Fruit fly (Drosophila melanogaster) whole organism, embryonic: ENCODE measurements around the gene Tfb4.
A peak's percentile ranks its signal among the peaks of the same experiment; 100 is the strongest.

Experiments used
- BEAF-32 ChIP-seq: fragments of 200-800 bp; sonication (Bioruptor generic); optimal IDR thresholded peaks from 3 replicates; lab custom pipeline; 2017; ENCODE audit warnings: missing biosample characterization, missing genetic modification characterization, mild to moderate bottlenecking, moderate library complexity, missing genetic modification reagents
- C15 ChIP-seq: fragments of 200-800 bp; sonication (Bioruptor generic); IDR thresholded peaks from 3 replicates; pipeline ENCODE4 v1.3.6; 2022; ENCODE audit warnings: missing biosample characterization, missing genetic modification characterization
- CG10431 ChIP-seq: fragments of 200-800 bp; sonication (Bioruptor generic); optimal IDR thresholded peaks from 3 replicates; lab custom pipeline; 2018; ENCODE audit warnings: missing biosample characterization, mild to moderate bottlenecking, missing genetic modification characterization
- CG11560 ChIP-seq: fragments of 200-800 bp; sonication (Bioruptor generic); IDR thresholded peaks from 3 replicates; pipeline ENCODE4 v1.3.6; 2022; ENCODE audit warnings: missing biosample characterization, missing genetic modification characterization
- CG15011 ChIP-seq: fragments of 200-800 bp; sonication (Bioruptor generic); optimal IDR thresholded peaks from 3 replicates; lab custom pipeline; 2018; ENCODE audit warnings: missing biosample characterization, mild to moderate bottlenecking, missing genetic modification characterization
- CG1529 ChIP-seq: fragments of 200-800 bp; sonication (Bioruptor generic); optimal IDR thresholded peaks from 3 replicates; lab custom pipeline; 2018; ENCODE audit warnings: missing biosample characterization, missing genetic modification characterization
- CG15514 ChIP-seq: fragments of 200-800 bp; sonication (Bioruptor generic); optimal IDR thresholded peaks from 3 replicates; lab custom pipeline; 2017; ENCODE audit warnings: missing biosample characterization, missing genetic modification characterization, mild to moderate bottlenecking, moderate library complexity, missing genetic modification reagents
- CG16779 ChIP-seq: fragments of 200-800 bp; sonication (Bioruptor generic); IDR thresholded peaks from 2 replicates; pipeline ENCODE4 v1.3.6; 2022; ENCODE audit warnings: missing biosample characterization, missing genetic modification characterization
- CG17361 ChIP-seq: fragments of 200-800 bp; sonication (Bioruptor generic); IDR thresholded peaks from 3 replicates; pipeline ENCODE4 v1.3.6; 2022; ENCODE audit warnings: missing biosample characterization, missing genetic modification characterization
- CG1792 ChIP-seq: fragments of 200-800 bp; sonication (Bioruptor generic); optimal IDR thresholded peaks from 2 replicates; lab custom pipeline; 2016; ENCODE audit warnings: missing biosample characterization, missing genetic modification characterization
- CG18599 ChIP-seq: fragments of 200-800 bp; sonication (Bioruptor generic); optimal IDR thresholded peaks from 3 replicates; lab custom pipeline; 2017; ENCODE audit warnings: missing biosample characterization, missing genetic modification characterization, mild to moderate bottlenecking, moderate library complexity, missing genetic modification reagents
- CG2116 ChIP-seq: fragments of 200-800 bp; sonication (Bioruptor generic); optimal IDR thresholded peaks from 3 replicates; lab custom pipeline; 2018; ENCODE audit warnings: missing biosample characterization, mild to moderate bottlenecking, missing genetic modification characterization
- CG2199 ChIP-seq: fragments of 200-800 bp; sonication (Bioruptor generic); IDR thresholded peaks from 3 replicates; pipeline ENCODE4 v1.3.6; 2022; ENCODE audit warnings: missing biosample characterization, missing genetic modification characterization
- CG2202 ChIP-seq: fragments of 200-800 bp; sonication (Bioruptor generic); optimal IDR thresholded peaks from 2 replicates; lab custom pipeline; 2018; ENCODE audit warnings: missing biosample characterization, mild to moderate bottlenecking, missing genetic modification characterization
- CG30403 ChIP-seq: fragments of 200-800 bp; sonication (Bioruptor generic); optimal IDR thresholded peaks from 3 replicates; lab custom pipeline; 2016; ENCODE audit warnings: missing biosample characterization, missing genetic modification characterization
- CG4404 ChIP-seq: fragments of 200-800 bp; sonication (Bioruptor generic); IDR thresholded peaks from 2 replicates; pipeline ENCODE4 v1.3.6; 2022; ENCODE audit warnings: missing biosample characterization, missing genetic modification characterization
- CG4424 ChIP-seq: fragments of 200-800 bp; sonication (Bioruptor generic); optimal IDR thresholded peaks from 3 replicates; lab custom pipeline; 2016; ENCODE audit warnings: missing biosample characterization, missing genetic modification characterization
- CG4820 ChIP-seq: fragments of 200-800 bp; sonication (Bioruptor generic); optimal IDR thresholded peaks from 3 replicates; lab custom pipeline; 2016; ENCODE audit warnings: missing biosample characterization, missing genetic modification characterization
- CG5953 ChIP-seq: fragments of 200-800 bp; sonication (Bioruptor generic); IDR thresholded peaks from 2 replicates; pipeline ENCODE4 v1.3.6; 2022; ENCODE audit warnings: missing biosample characterization, missing genetic modification characterization
- CG6272 ChIP-seq: fragments of 200-800 bp; sonication (Bioruptor generic); IDR thresholded peaks from 2 replicates; pipeline ENCODE4 v1.3.6; 2022; ENCODE audit warnings: missing biosample characterization, missing genetic modification characterization
- CG6654 ChIP-seq: fragments of 200-800 bp; sonication (Bioruptor generic); optimal IDR thresholded peaks from 2 replicates; lab custom pipeline; 2017; ENCODE audit warnings: missing biosample characterization, mild to moderate bottlenecking, missing genetic modification characterization
- CG7839 ChIP-seq: fragments of 200-800 bp; sonication (Bioruptor generic); optimal IDR thresholded peaks from 3 replicates; lab custom pipeline; 2018; ENCODE audit warnings: missing biosample characterization, mild to moderate bottlenecking, missing genetic modification characterization, moderate library complexity
- CG8388 ChIP-seq: fragments of 200-800 bp; sonication (Bioruptor generic); optimal IDR thresholded peaks from 2 replicates; lab custom pipeline; 2019; ENCODE audit warnings: missing biosample characterization, mild to moderate bottlenecking, missing genetic modification characterization, moderate library complexity
- CrebB ChIP-seq: fragments of 200-800 bp; sonication (Bioruptor generic); optimal IDR thresholded peaks from 3 replicates; lab custom pipeline; 2018; ENCODE audit warnings: missing biosample characterization, mild to moderate bottlenecking, missing genetic modification characterization
- Eip74EF ChIP-seq, 2 experiments: fragments of 200-800 bp in 1 of 2; fragments of >200 bp in 1 of 2; sonication (Bioruptor generic) in 1 of 2; optimal IDR thresholded peaks; 2 replicates each; lab custom pipeline; 2017 to 2019; ENCODE audit warnings: missing biosample characterization in 2 of 2, missing genetic modification characterization in 2 of 2, mild to moderate bottlenecking in 1 of 2, moderate library complexity in 1 of 2
- H15 ChIP-seq: fragments of 200-800 bp; sonication (Bioruptor generic); IDR thresholded peaks from 3 replicates; pipeline ENCODE4 v1.3.6; 2022; ENCODE audit warnings: missing biosample characterization, missing genetic modification characterization
- Hmr ChIP-seq: fragments of 200-800 bp; sonication (Bioruptor generic); optimal IDR thresholded peaks from 3 replicates; lab custom pipeline; 2017; ENCODE audit warnings: mild to moderate bottlenecking, missing biosample characterization, missing genetic modification reagents, missing genetic modification characterization
- Hr51 ChIP-seq, 2 experiments: fragments of 200-800 bp; sonication (Bioruptor generic); optimal IDR thresholded peaks; 2 replicates in 1 of 2; 3 replicates in 1 of 2; lab custom pipeline; 2016 to 2018; ENCODE audit warnings: missing biosample characterization in 2 of 2, missing genetic modification characterization in 2 of 2, mild to moderate bottlenecking in 1 of 2, moderate library complexity in 1 of 2
- Hsf ChIP-seq: fragments of 200-800 bp; sonication (Bioruptor generic); optimal IDR thresholded peaks from 3 replicates; lab custom pipeline; 2016; ENCODE audit warnings: missing biosample characterization, missing genetic modification characterization
- Med ChIP-seq: fragments of 200-800 bp; sonication (Bioruptor generic); peaks from one replicate; lab custom pipeline; 2016; ENCODE audit warnings: missing biosample characterization, missing genetic modification characterization, mild to moderate bottlenecking, inconsistent platforms, moderate library complexity
- Myb ChIP-seq: fragments of 200-800 bp; sonication (Bioruptor generic); optimal IDR thresholded peaks from 2 replicates; lab custom pipeline; 2016; ENCODE audit warnings: missing biosample characterization, missing genetic modification characterization
- NFAT ChIP-seq: fragments of 200-800 bp; sonication (Bioruptor generic); IDR thresholded peaks from 2 replicates; pipeline ENCODE4 v1.3.6; 2022; ENCODE audit warnings: missing biosample characterization, missing genetic modification characterization
- Pdp1 ChIP-seq, 2 experiments: fragments of 200-800 bp; sonication (Bioruptor generic); optimal IDR thresholded peaks; 3 replicates each; lab custom pipeline; 2016; ENCODE audit warnings: missing biosample characterization in 2 of 2, missing genetic modification characterization in 2 of 2, mild to moderate bottlenecking in 1 of 2, moderate library complexity in 1 of 2
- abd-A ChIP-seq: fragments of 200-800 bp; sonication (Bioruptor generic); optimal IDR thresholded peaks from 3 replicates; lab custom pipeline; 2019; ENCODE audit warnings: missing biosample characterization, mild to moderate bottlenecking, missing genetic modification characterization, moderate library complexity
- ap ChIP-seq: fragments of 200-800 bp; sonication (Bioruptor generic); IDR thresholded peaks from 2 replicates; pipeline ENCODE4 v1.3.6; 2022; ENCODE audit warnings: missing biosample characterization, missing genetic modification characterization
- bcd ChIP-seq: fragments of 200-800 bp; sonication (Bioruptor generic); optimal IDR thresholded peaks from 2 replicates; lab custom pipeline; 2017; ENCODE audit warnings: missing biosample characterization, mild to moderate bottlenecking, missing genetic modification characterization
- dpn ChIP-seq, 2 experiments: fragments of 200-800 bp; sonication (Bioruptor generic); optimal IDR thresholded peaks; 3 replicates each; lab custom pipeline; 2016; ENCODE audit warnings: missing biosample characterization in 2 of 2, missing genetic modification characterization in 2 of 2
- fd102C ChIP-seq: fragments of 200-800 bp; sonication (Bioruptor generic); optimal IDR thresholded peaks from 2 replicates; lab custom pipeline; 2018; ENCODE audit warnings: missing biosample characterization, mild to moderate bottlenecking, missing genetic modification characterization, moderate library complexity
- grau ChIP-seq: fragments of 200-800 bp; optimal IDR thresholded peaks from 3 replicates; lab custom pipeline; 2019; ENCODE audit warnings: missing biosample characterization, mild to moderate bottlenecking, missing genetic modification characterization, moderate library complexity
- her ChIP-seq: fragments of 200-800 bp; sonication (Bioruptor generic); optimal IDR thresholded peaks from 2 replicates; lab custom pipeline; 2016; ENCODE audit warnings: missing biosample characterization, missing genetic modification characterization
- hkb ChIP-seq, 2 experiments: fragments of 200-800 bp in 1 of 2; fragments of >200 bp in 1 of 2; sonication (Bioruptor generic) in 1 of 2; IDR thresholded peaks in 1 of 2; optimal IDR thresholded peaks in 1 of 2; 2 replicates each; pipeline versions ENCODE4 v1.3.6 to Lab custom; 2017 to 2022; ENCODE audit warnings: missing biosample characterization in 1 of 2, missing genetic modification characterization in 1 of 2
- nau ChIP-seq: fragments of 200-800 bp; sonication (Bioruptor generic); optimal IDR thresholded peaks from 3 replicates; lab custom pipeline; 2017; ENCODE audit warnings: missing biosample characterization, mild to moderate bottlenecking, missing genetic modification characterization, missing genetic modification reagents
- nmo ChIP-seq: fragments of 200-800 bp; sonication (Bioruptor generic); optimal IDR thresholded peaks from 2 replicates; lab custom pipeline; 2018; ENCODE audit warnings: missing biosample characterization, mild to moderate bottlenecking, missing genetic modification characterization, moderate library complexity
- salm ChIP-seq: fragments of 200-800 bp; sonication (Bioruptor generic); optimal IDR thresholded peaks from 2 replicates; lab custom pipeline; 2018; ENCODE audit warnings: missing biosample characterization, mild to moderate bottlenecking, missing genetic modification characterization
- sob ChIP-seq: fragments of 200-800 bp; sonication (Bioruptor generic); IDR thresholded peaks from 2 replicates; pipeline ENCODE4 v1.3.6; 2022; ENCODE audit warnings: missing biosample characterization, missing genetic modification characterization
- stc ChIP-seq: fragments of 200-800 bp; sonication (Bioruptor generic); IDR thresholded peaks from 2 replicates; pipeline ENCODE4 v1.3.6; 2022; ENCODE audit warnings: missing biosample characterization, missing genetic modification characterization
- twi ChIP-seq: fragments of 200-800 bp; optimal IDR thresholded peaks from 2 replicates; lab custom pipeline; 2019; ENCODE audit warnings: missing biosample characterization, mild to moderate bottlenecking, missing genetic modification characterization, moderate library complexity
- wor ChIP-seq: fragments of 200-800 bp; sonication (Bioruptor generic); IDR thresholded peaks from 2 replicates; pipeline ENCODE4 v1.3.6; 2022; ENCODE audit warnings: missing biosample characterization, missing genetic modification characterization
- zf30C ChIP-seq: fragments of 200-800 bp; sonication (Bioruptor generic); optimal IDR thresholded peaks from 3 replicates; lab custom pipeline; 2018; ENCODE audit warnings: missing biosample characterization, mild to moderate bottlenecking, missing genetic modification characterization

The Tfb4 gene

dm6 chr2L:1108029-1108688 is 42.3 kb downstream of the Tfb4 start, which contains the start of the genes PolrMT and CG14339 (continued):
- TF ChIP-seq wor (GFP tag; lab: Robert Waterston, UW), result no peak
- TF ChIP-seq Hmr (GFP tag; lab: Kevin White, UChicago), result peak; percentile 45
- TF ChIP-seq CG6654 (GFP tag; lab: Kevin White, UChicago), result no peak
- no peak for TF ChIP-seq CG2202 (tag; lab: Kevin White, UChicago)
- peak; percentile 39 for TF ChIP-seq CG15514
- no peak for TF ChIP-seq CG10431 (GFP tag; lab: Kevin White, UChicago)
- TF ChIP-seq hkb (optimal IDR thresholded peaks at IDR 0.05; lab: Kevin White, UChicago), result peak; percentile 45
- 0 out of 2 replicates have a peak, but pooled peaks have one; percentile 11 for TF ChIP-seq hkb (GFP tag; IDR thresholded peaks at IDR 0.05; lab: Robert Waterston, UW)
- no peak for TF ChIP-seq CG8388
- TF ChIP-seq twi (tag; lab: Kevin White, UChicago), result peak; percentile 38
- TF ChIP-seq abd-A (tag; lab: Kevin White, UChicago), result no peak
- peak in 1 of 2 experiments; percentile 46 for TF ChIP-seq dpn (GFP tag; optimal IDR thresholded peaks at IDR 0.05; lab: Kevin White, UChicago)
- TF ChIP-seq CG15011 (GFP tag; lab: Kevin White, UChicago), result no peak
- TF ChIP-seq CG6272 (GFP tag; lab: Robert Waterston, UW), result no peak
- TF ChIP-seq stc (GFP tag; lab: Robert Waterston, UW), result no peak
- TF ChIP-seq Med, result peak; percentile 89
- TF ChIP-seq Eip74EF (GFP tag; optimal IDR thresholded peaks at IDR 0.05; lab: Kevin White, UChicago), result no peak
- TF ChIP-seq CG11560 (tag; lab: Robert Waterston, UW), result no peak
- peak; percentile 98 for TF ChIP-seq Myb (GFP tag; lab: Kevin White, UChicago)
- TF ChIP-seq CG4820 (GFP tag; lab: Kevin White, UChicago), result no peak
- no peak for TF ChIP-seq bcd (GFP tag; lab: Kevin White, UChicago)
- TF ChIP-seq Pdp1 (GFP tag; optimal IDR thresholded peaks at IDR 0.05; lab: Kevin White, UChicago), result peak in 1 of 2 experiments; percentile 100
- peak; percentile 7 for TF ChIP-seq CG2116 (GFP tag; lab: Kevin White, UChicago)
- TF ChIP-seq nmo (GFP tag; lab: Kevin White, UChicago), result peak; percentile 62
- no peak for TF ChIP-seq Hr51 (GFP tag; optimal IDR thresholded peaks at IDR 0.05; lab: Kevin White, UChicago)
- no peak for TF ChIP-seq CG17361 (GFP tag; lab: Robert Waterston, UW)
- no peak for TF ChIP-seq grau (tag; lab: Kevin White, UChicago)
- no peak for TF ChIP-seq H15 (GFP tag; lab: Robert Waterston, UW)
- peak; percentile 42 for TF ChIP-seq CG4424
- no peak for TF ChIP-seq CG16779 (GFP tag; lab: Robert Waterston, UW)
- peak; percentile 41 for TF ChIP-seq BEAF-32
- TF ChIP-seq nau, result no peak
- TF ChIP-seq CG7839 (tag; lab: Kevin White, UChicago), result no peak
- no peak for TF ChIP-seq zf30C (GFP tag; lab: Kevin White, UChicago)
- no peak for TF ChIP-seq C15
- no peak for TF ChIP-seq salm (tag; lab: Kevin White, UChicago)
- TF ChIP-seq CG5953 (GFP tag; lab: Robert Waterston, UW), result no peak
- no peak for TF ChIP-seq CG2199 (GFP tag; lab: Robert Waterston, UW)
- peak; percentile 48 for TF ChIP-seq her (GFP tag; lab: Kevin White, UChicago)
- peak; percentile 1 for TF ChIP-seq CG1792 (GFP tag; lab: Kevin White, UChicago)
- TF ChIP-seq sob (GFP tag; lab: Robert Waterston, UW), result no peak
- no peak for TF ChIP-seq CG18599
- no peak for TF ChIP-seq fd102C (GFP tag; lab: Kevin White, UChicago)
- no peak for TF ChIP-seq CG1529 (GFP tag; lab: Kevin White, UChicago)
- TF ChIP-seq CrebB (tag; lab: Kevin White, UChicago), result no peak
- TF ChIP-seq NFAT (GFP tag; lab: Robert Waterston, UW), result 0 out of 2 replicates have a peak, but pooled peaks have one; percentile 25
- peak; percentile 58 for TF ChIP-seq CG30403 (GFP tag; lab: Kevin White, UChicago)
- TF ChIP-seq Hsf (GFP tag; lab: Kevin White, UChicago), result peak; percentile 56
- no peak for TF ChIP-seq CG4404 (GFP tag; lab: Robert Waterston, UW)
- TF ChIP-seq ap (GFP tag; lab: Robert Waterston, UW), result no peak
